Fruit fly (Drosophila melanogaster) whole organism, prepupa: ENCODE data around the gene Ugt36A1.

Experiments used
- Blimp-1 ChIP-seq: fragments of 200-800 bp; sonication (Bioruptor generic); optimal IDR thresholded peaks from 3 replicates; lab custom pipeline; 2017; ENCODE audit warnings: missing biosample characterization, missing genetic modification characterization, mild to moderate bottlenecking, moderate library complexity, missing genetic modification reagents
- CG10669 ChIP-seq: fragments of 200-800 bp; sonication (Bioruptor generic); optimal IDR thresholded peaks from 3 replicates; lab custom pipeline; 2018; ENCODE audit warnings: missing biosample characterization, mild to moderate bottlenecking, missing genetic modification characterization, moderate library complexity
- CG16779 ChIP-seq: fragments of 200-800 bp; sonication (Bioruptor generic); optimal IDR thresholded peaks from 3 replicates; lab custom pipeline; 2017; ENCODE audit warnings: missing biosample characterization, mild to moderate bottlenecking, missing genetic modification characterization
- CG6854 ChIP-seq: fragments of 200-800 bp; sonication (Bioruptor generic); optimal IDR thresholded peaks from 2 replicates; lab custom pipeline; 2017; ENCODE audit warnings: missing biosample characterization, mild to moderate bottlenecking, missing genetic modification characterization
- CG8319 ChIP-seq: fragments of 200-800 bp; sonication (Bioruptor generic); optimal IDR thresholded peaks from 3 replicates; lab custom pipeline; 2016; ENCODE audit warnings: missing biosample characterization, missing genetic modification characterization
- dsx ChIP-seq: fragments of 200-800 bp; optimal IDR thresholded peaks from 3 replicates; lab custom pipeline; 2019; ENCODE audit warnings: missing biosample characterization, mild to moderate bottlenecking, missing genetic modification characterization, moderate library complexity; ENCODE audit not compliant: poor library complexity, severe bottlenecking

dm6 chr2L:3646041-3646440, 27.1 kb downstream of the Ugt36A1 start:
- TF ChIP-seq CG16779 (tag; lab: Kevin White, UChicago) (no peak), CG8319 (GFP tag; lab: Kevin White, UChicago) (no peak), dsx (GFP tag; lab: Kevin White, UChicago) (no peak), Blimp-1 (no peak), CG10669 (GFP tag; lab: Kevin White, UChicago) (no peak), CG6854 (no peak)
